Fruit fly (Drosophila melanogaster) whole organism, embryonic: Measurements from ENCODE around the gene Ttc19.
A peak's percentile ranks its signal among the peaks of the same experiment; 100 is the strongest.

Source experiments
- Atf3 ChIP-seq: fragments of 200-800 bp; sonication (Bioruptor generic); optimal IDR thresholded peaks from 3 replicates; lab custom pipeline; 2016; ENCODE audit warnings: missing biosample characterization, missing genetic modification characterization
- Bdp1 ChIP-seq: fragments of 200-800 bp; sonication (Bioruptor generic); optimal IDR thresholded peaks from 3 replicates; lab custom pipeline; 2016; ENCODE audit warnings: missing biosample characterization, missing genetic modification characterization
- CG10147 ChIP-seq: fragments of 200-800 bp; sonication (Bioruptor generic); optimal IDR thresholded peaks from 2 replicates; lab custom pipeline; 2019; ENCODE audit warnings: missing biosample characterization, mild to moderate bottlenecking, missing genetic modification characterization, moderate library complexity
- CG10543 ChIP-seq: fragments of 200-800 bp; sonication (Bioruptor generic); optimal IDR thresholded peaks from 3 replicates; lab custom pipeline; 2017; ENCODE audit warnings: missing biosample characterization, mild to moderate bottlenecking, missing genetic modification characterization, moderate library complexity
- CG10565 ChIP-seq: fragments of 200-800 bp; sonication (Bioruptor generic); optimal IDR thresholded peaks from 3 replicates; lab custom pipeline; 2016; ENCODE audit warnings: missing biosample characterization, mild to moderate bottlenecking, missing genetic modification characterization
- CG10654 ChIP-seq: fragments of 200-800 bp; sonication (Bioruptor generic); optimal IDR thresholded peaks from 2 replicates; lab custom pipeline; 2016; ENCODE audit warnings: missing biosample characterization, missing genetic modification characterization
- CG12155 ChIP-seq: fragments of 200-800 bp; sonication (Bioruptor generic); optimal IDR thresholded peaks from 3 replicates; lab custom pipeline; 2016; ENCODE audit warnings: missing biosample characterization, missing genetic modification characterization
- CG12744 ChIP-seq: fragments of 200-800 bp; sonication (Bioruptor generic); optimal IDR thresholded peaks from 2 replicates; lab custom pipeline; 2016; ENCODE audit warnings: missing biosample characterization, missing genetic modification characterization
- CG14014 ChIP-seq: fragments of 200-800 bp; sonication (Bioruptor generic); IDR thresholded peaks from 2 replicates; pipeline ENCODE4 v1.3.6; 2022; ENCODE audit warnings: missing biosample characterization, missing genetic modification characterization
- CG15073 ChIP-seq: fragments of 200-800 bp; sonication (Bioruptor generic); optimal IDR thresholded peaks from 2 replicates; lab custom pipeline; 2016; ENCODE audit warnings: missing biosample characterization, missing genetic modification characterization
- CG17359 ChIP-seq: fragments of 200-800 bp; sonication (Bioruptor generic); optimal IDR thresholded peaks from 3 replicates; lab custom pipeline; 2018; ENCODE audit warnings: missing biosample characterization, mild to moderate bottlenecking, missing genetic modification characterization, moderate library complexity
- CG17361 ChIP-seq: fragments of 200-800 bp; sonication (Bioruptor generic); IDR thresholded peaks from 3 replicates; pipeline ENCODE4 v1.3.6; 2022; ENCODE audit warnings: missing biosample characterization, missing genetic modification characterization
- CG2678 ChIP-seq: fragments of 200-800 bp; sonication (Bioruptor generic); optimal IDR thresholded peaks from 3 replicates; lab custom pipeline; 2019; ENCODE audit warnings: missing biosample characterization, mild to moderate bottlenecking, missing genetic modification characterization, moderate library complexity
- CG3065 ChIP-seq: fragments of 200-800 bp; sonication (Bioruptor generic); optimal IDR thresholded peaks from 2 replicates; lab custom pipeline; 2016; ENCODE audit warnings: missing biosample characterization, missing genetic modification characterization
- CG6175 ChIP-seq: fragments of 200-800 bp; sonication (Bioruptor generic); IDR thresholded peaks from 3 replicates; pipeline ENCODE4 v1.3.6; 2022; ENCODE audit warnings: missing biosample characterization, missing genetic modification characterization
- CG7786 ChIP-seq: fragments of 200-800 bp; sonication (Bioruptor generic); optimal IDR thresholded peaks from 2 replicates; lab custom pipeline; 2016; ENCODE audit warnings: missing biosample characterization, missing genetic modification characterization
- CG8924 ChIP-seq: fragments of 200-800 bp; optimal IDR thresholded peaks from 3 replicates; lab custom pipeline; 2019; ENCODE audit warnings: missing biosample characterization, mild to moderate bottlenecking, missing genetic modification characterization, moderate library complexity
- CkIIα-i1 ChIP-seq: fragments of 200-800 bp; sonication (Bioruptor generic); IDR thresholded peaks from 2 replicates; pipeline ENCODE4 v1.3.6; 2022; ENCODE audit warnings: missing biosample characterization, missing genetic modification characterization
- Deaf1 ChIP-seq: fragments of 200-800 bp; optimal IDR thresholded peaks from 3 replicates; lab custom pipeline; 2019; ENCODE audit warnings: missing biosample characterization, mild to moderate bottlenecking, missing genetic modification characterization, moderate library complexity
- ERR ChIP-seq: fragments of 200-800 bp; sonication (Bioruptor generic); optimal IDR thresholded peaks from 2 replicates; lab custom pipeline; 2016; ENCODE audit warnings: missing biosample characterization, missing genetic modification characterization
- HLH54F ChIP-seq: fragments of 200-800 bp; sonication (Bioruptor generic); optimal IDR thresholded peaks from 3 replicates; lab custom pipeline; 2016; ENCODE audit warnings: missing biosample characterization, missing genetic modification characterization
- Hand ChIP-seq: fragments of 200-800 bp; sonication (Bioruptor generic); optimal IDR thresholded peaks from 2 replicates; lab custom pipeline; 2017; ENCODE audit warnings: mild to moderate bottlenecking, missing biosample characterization, missing genetic modification reagents, missing genetic modification characterization
- MESR4 ChIP-seq: fragments of 200-800 bp; sonication (Bioruptor generic); optimal IDR thresholded peaks from 2 replicates; lab custom pipeline; 2018; ENCODE audit warnings: missing biosample characterization, mild to moderate bottlenecking, missing genetic modification characterization, moderate library complexity
- Max ChIP-seq: fragments of 200-800 bp; sonication (Bioruptor generic); optimal IDR thresholded peaks from 2 replicates; lab custom pipeline; 2016; ENCODE audit warnings: missing biosample characterization, mild to moderate bottlenecking, missing genetic modification characterization
- Spps ChIP-seq: fragments of 200-800 bp; sonication (Bioruptor generic); optimal IDR thresholded peaks from 2 replicates; lab custom pipeline; 2018; ENCODE audit warnings: missing biosample characterization, mild to moderate bottlenecking, missing genetic modification characterization
- TFAM ChIP-seq: fragments of 200-800 bp; sonication (Bioruptor generic); optimal IDR thresholded peaks from 2 replicates; lab custom pipeline; 2017; ENCODE audit warnings: missing biosample characterization, missing genetic modification characterization, inconsistent platforms
- Trl ChIP-seq, 3 experiments: fragments of >200 bp in 2 of 3; fragments of 200-800 bp in 1 of 3; sonication (Bioruptor generic) in 1 of 3; optimal IDR thresholded peaks; 2 replicates in 1 of 3; 3 replicates in 2 of 3; lab custom pipeline; 2016 to 2017; ENCODE audit warnings: missing biosample characterization in 1 of 3, missing genetic modification characterization in 1 of 3
- Vsx1 ChIP-seq: fragments of 200-800 bp; sonication (Bioruptor generic); optimal IDR thresholded peaks from 2 replicates; lab custom pipeline; 2017; ENCODE audit warnings: missing biosample characterization, mild to moderate bottlenecking, missing genetic modification characterization, missing genetic modification reagents
- Xbp1 ChIP-seq: fragments of 200-800 bp; sonication (Bioruptor generic); optimal IDR thresholded peaks from 3 replicates; lab custom pipeline; 2016; ENCODE audit warnings: missing biosample characterization, mild to moderate bottlenecking, missing genetic modification characterization
- Xrp1 ChIP-seq: fragments of 200-800 bp; sonication (Bioruptor generic); IDR thresholded peaks from 2 replicates; pipeline ENCODE4 v1.3.6; 2022; ENCODE audit warnings: missing biosample characterization, missing genetic modification characterization
- bigmax ChIP-seq: fragments of 200-800 bp; sonication (Bioruptor generic); optimal IDR thresholded peaks from 2 replicates; lab custom pipeline; 2018; ENCODE audit warnings: missing biosample characterization, mild to moderate bottlenecking, missing genetic modification characterization
- cato ChIP-seq: fragments of 200-800 bp; sonication (Bioruptor generic); optimal IDR thresholded peaks from 2 replicates; lab custom pipeline; 2016; ENCODE audit warnings: missing biosample characterization, missing genetic modification characterization, borderline replicate concordance
- chinmo ChIP-seq: fragments of 200-800 bp; sonication (Bioruptor generic); IDR thresholded peaks from 4 replicates; pipeline ENCODE4 v1.3.6; 2022; ENCODE audit warnings: missing biosample characterization, missing genetic modification characterization; ENCODE audit not compliant: partially characterized antibody
- da ChIP-seq: fragments of 200-800 bp; sonication (Bioruptor generic); optimal IDR thresholded peaks from 2 replicates; lab custom pipeline; 2016; ENCODE audit warnings: missing biosample characterization, missing genetic modification characterization
- dm ChIP-seq: fragments of 200-800 bp; sonication (Bioruptor generic); optimal IDR thresholded peaks from 3 replicates; lab custom pipeline; 2016; ENCODE audit warnings: missing biosample characterization, missing genetic modification characterization
- emc ChIP-seq: fragments of 200-800 bp; sonication (Bioruptor generic); optimal IDR thresholded peaks from 2 replicates; lab custom pipeline; 2016; ENCODE audit warnings: missing biosample characterization, missing genetic modification characterization
- ham ChIP-seq: fragments of 200-800 bp; sonication (Bioruptor generic); IDR thresholded peaks from 2 replicates; pipeline ENCODE4 v1.3.6; 2022; ENCODE audit warnings: missing biosample characterization, missing genetic modification characterization
- her ChIP-seq: fragments of 200-800 bp; sonication (Bioruptor generic); optimal IDR thresholded peaks from 2 replicates; lab custom pipeline; 2016; ENCODE audit warnings: missing biosample characterization, missing genetic modification characterization
- insv ChIP-seq, 2 experiments: fragments of 200-800 bp; sonication (Bioruptor generic); optimal IDR thresholded peaks; 3 replicates each; lab custom pipeline; 2016 to 2018; ENCODE audit warnings: missing biosample characterization in 2 of 2, missing genetic modification characterization in 2 of 2
- jing ChIP-seq: fragments of 200-800 bp; sonication (Bioruptor generic); optimal IDR thresholded peaks from 2 replicates; lab custom pipeline; 2018; ENCODE audit warnings: missing biosample characterization, mild to moderate bottlenecking, missing genetic modification characterization
- lmd ChIP-seq: fragments of 200-800 bp; sonication (Bioruptor generic); IDR thresholded peaks from 2 replicates; pipeline ENCODE4 v1.3.6; 2022; ENCODE audit warnings: missing biosample characterization, missing genetic modification characterization
- luna ChIP-seq: fragments of 200-800 bp; sonication (Bioruptor generic); optimal IDR thresholded peaks from 2 replicates; lab custom pipeline; 2016; ENCODE audit warnings: missing biosample characterization, missing genetic modification characterization
- pnt ChIP-seq: fragments of 200-800 bp; sonication (Bioruptor generic); optimal IDR thresholded peaks from 3 replicates; lab custom pipeline; 2016; ENCODE audit warnings: missing biosample characterization, missing genetic modification characterization
- sd ChIP-seq: fragments of 200-800 bp; sonication (Bioruptor generic); optimal IDR thresholded peaks from 3 replicates; lab custom pipeline; 2018; ENCODE audit warnings: missing biosample characterization, mild to moderate bottlenecking, missing genetic modification characterization, moderate library complexity
- sens ChIP-seq: fragments of 200-800 bp; sonication (Bioruptor generic); peaks from one replicate; lab custom pipeline; 2016; ENCODE audit warnings: missing biosample characterization, missing genetic modification characterization
- tap ChIP-seq: fragments of 200-800 bp; optimal IDR thresholded peaks from 3 replicates; lab custom pipeline; 2019; ENCODE audit warnings: missing biosample characterization, mild to moderate bottlenecking, missing genetic modification characterization, moderate library complexity
- tin ChIP-seq: fragments of 200-800 bp; sonication (Bioruptor generic); optimal IDR thresholded peaks from 3 replicates; lab custom pipeline; 2016; ENCODE audit warnings: missing biosample characterization, missing genetic modification characterization
- tup ChIP-seq: fragments of 200-800 bp; sonication (Bioruptor generic); optimal IDR thresholded peaks from 2 replicates; lab custom pipeline; 2016; ENCODE audit warnings: missing biosample characterization, mild to moderate bottlenecking, missing genetic modification characterization, moderate library complexity
- vfl ChIP-seq: fragments of 200-800 bp; sonication (Bioruptor generic); optimal IDR thresholded peaks from 2 replicates; lab custom pipeline; 2016; ENCODE audit warnings: missing biosample characterization, missing genetic modification characterization
- zf30C ChIP-seq: fragments of 200-800 bp; sonication (Bioruptor generic); optimal IDR thresholded peaks from 3 replicates; lab custom pipeline; 2018; ENCODE audit warnings: missing biosample characterization, mild to moderate bottlenecking, missing genetic modification characterization

The Ttc19 gene

DNA sequence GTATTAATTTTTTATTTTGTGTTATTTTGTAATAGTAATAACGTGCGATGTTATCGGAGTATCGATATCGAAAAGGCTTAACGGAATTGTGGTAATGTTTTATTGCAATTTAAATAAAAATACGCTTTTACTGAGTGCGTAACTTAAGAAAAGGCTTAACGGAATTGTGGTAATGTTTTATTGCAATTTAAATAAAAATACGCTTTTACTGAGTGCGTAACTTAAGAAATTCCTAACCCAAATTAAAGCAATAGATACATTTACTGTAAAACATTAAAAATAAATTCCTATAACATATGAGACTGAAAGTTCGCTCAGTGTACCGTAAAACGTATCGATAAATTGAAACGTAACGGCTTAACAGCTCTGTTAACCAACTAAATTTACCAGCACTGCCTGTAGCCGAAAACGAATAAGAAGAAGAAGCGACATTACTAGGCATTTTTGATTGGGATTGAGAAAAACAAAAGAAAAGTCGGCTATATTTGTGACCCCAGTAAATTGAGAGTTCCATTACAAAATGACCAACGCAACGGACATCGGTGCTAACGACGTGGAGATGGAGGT is 6.7 kb upstream of the Ttc19 start, which contains the start of gene Rpn3 (continued):
- TF ChIP-seq CG17361 (GFP tag; lab: Robert Waterston, UW) (peak; percentile 83), tup (GFP tag; lab: Kevin White, UChicago) (peak; percentile 31), sd (no peak), CG17359 (peak; percentile 86), CG12155 (GFP tag; lab: Kevin White, UChicago) (peak; percentile 84), vfl (GFP tag; lab: Kevin White, UChicago) (peak; percentile 84), cato (GFP tag; lab: Kevin White, UChicago) (peak; percentile 80), CG15073 (GFP tag; lab: Kevin White, UChicago) (peak; percentile 46), TFAM (GFP tag; lab: Kevin White, UChicago) (peak; percentile 32), lmd (GFP tag; lab: Robert Waterston, UW) (peak; percentile 77), HLH54F (GFP tag; lab: Kevin White, UChicago) (peak; percentile 85), jing (no peak), luna (peak; percentile 24), Deaf1 (tag; lab: Kevin White, UChicago) (peak; percentile 61), CG14014 (GFP tag; lab: Robert Waterston, UW) (peak; percentile 82), MESR4 (GFP tag; lab: Kevin White, UChicago) (peak; percentile 65), Vsx1 (GFP tag; lab: Kevin White, UChicago) (no peak), Spps (tag; lab: Kevin White, UChicago) (peak; percentile 75), CG10147 (GFP tag; lab: Kevin White, UChicago) (peak; percentile 46), Max (peak; percentile 89), emc (GFP tag; lab: Kevin White, UChicago) (no peak), CG2678 (peak; percentile 83), ERR (GFP tag; lab: Kevin White, UChicago) (no peak), Xbp1 (GFP tag; lab: Kevin White, UChicago) (peak; percentile 84), chinmo (GFP tag; lab: Robert Waterston, UW) (0 out of 4 replicates have a peak, but pooled peaks have one; percentile 69), sens (GFP tag; lab: Kevin White, UChicago) (peak; percentile 97), insv (GFP tag; optimal IDR thresholded peaks at IDR 0.05; lab: Kevin White, UChicago) (no peak), Atf3 (peak; percentile 76), dm (GFP tag; lab: Kevin White, UChicago) (peak; percentile 80), CG3065 (GFP tag; lab: Kevin White, UChicago) (peak; percentile 22), zf30C (GFP tag; lab: Kevin White, UChicago) (peak; percentile 96), Xrp1 (GFP tag; lab: Robert Waterston, UW) (peak; percentile 93), tin (peak; percentile 81), CG8924 (peak; percentile 82), pnt (GFP tag; lab: Kevin White, UChicago) (peak; percentile 62), CG6175 (GFP tag; lab: Robert Waterston, UW) (peak; percentile 56; the same call in 1 of the 3 replicates), bigmax (GFP tag; lab: Kevin White, UChicago) (no peak), CG10565 (GFP tag; lab: Kevin White, UChicago) (no peak), Bdp1 (GFP tag; lab: Kevin White, UChicago) (peak; percentile 67), tap (tag; lab: Kevin White, UChicago) (peak; percentile 74), Hand (GFP tag; lab: Kevin White, UChicago) (peak; percentile 15), CG10654 (GFP tag; lab: Kevin White, UChicago) (peak; percentile 83), da (GFP tag; lab: Kevin White, UChicago) (peak; percentile 14), CG7786 (GFP tag; lab: Kevin White, UChicago) (peak; percentile 83), Trl (optimal IDR thresholded peaks at IDR 0.05; lab: Kevin White, UChicago) (no peak), Trl (GFP tag; optimal IDR thresholded peaks at IDR 0.05; lab: Kevin White, UChicago) (peak; percentile 81), CG12744 (GFP tag; lab: Kevin White, UChicago) (peak; percentile 70), CG10543 (GFP tag; lab: Kevin White, UChicago) (peak; percentile 16), CkIIα-i1 (GFP tag; lab: Robert Waterston, UW) (no peak), ham (no peak), her (peak; percentile 62)
